Fruit fly (Drosophila melanogaster) Kc167 (cell line): Measurements from ENCODE around the gene TwdlR.

ENCODE experiments used
- Myc ChIP-seq: fragments of >200 bp; optimal IDR thresholded peaks from 2 replicates; lab custom pipeline; 2017; ENCODE audit warnings: missing external identifiers
- Sin3A ChIP-seq: fragments of >200 bp; optimal IDR thresholded peaks from 2 replicates; lab custom pipeline; 2018; ENCODE audit warnings: missing external identifiers
- h ChIP-seq: fragments of >200 bp; optimal IDR thresholded peaks from 3 replicates; lab custom pipeline; 2018; ENCODE audit warnings: missing external identifiers
- insv ChIP-seq: fragments of >200 bp; optimal IDR thresholded peaks from 3 replicates; lab custom pipeline; 2018; ENCODE audit warnings: missing external identifiers
- psq ChIP-seq: fragments of >200 bp; optimal IDR thresholded peaks from 2 replicates; lab custom pipeline; 2017; ENCODE audit warnings: missing external identifiers
- ttk ChIP-seq: sonication (Bioruptor generic); optimal IDR thresholded peaks from 2 replicates; lab custom pipeline; 2017; ENCODE audit warnings: missing external identifiers

- TF ChIP-seq ttk = no peak
- no peak for TF ChIP-seq psq (lab: Kevin White, UChicago)
- no peak for TF ChIP-seq h (lab: Kevin White, UChicago)
- TF ChIP-seq Myc (lab: Kevin White, UChicago) = no peak
- TF ChIP-seq insv (lab: Kevin White, UChicago) = no peak
- no peak for TF ChIP-seq Sin3A (lab: Kevin White, UChicago)
These were observed 1.7 kb upstream of the TwdlR start for dm6 chr3R:26633010-26633409.
